Worm (Caenorhabditis elegans): Measurements from ENCODE around the gene Y7A5A.5.

- TF ChIP-seq cog-1 (tag; optimal IDR thresholded peaks at IDR 0.05), result no peak
- no peak for TF ChIP-seq ztf-23 (GFP tag; IDR thresholded peaks at IDR 0.05)
- TF ChIP-seq T22C8.4 (GFP tag; IDR thresholded peaks at IDR 0.05), result no peak
- no peak for TF ChIP-seq tab-1 (GFP tag; IDR thresholded peaks at IDR 0.05)
- TF ChIP-seq med-1 (GFP tag; optimal IDR thresholded peaks at IDR 0.05; ENCODE audit: insufficient read depth), result no peak
Measured at ce11 chrX:15811341-15811740, 24.7 kb upstream of the Y7A5A.5 start.

All from whole organism, midembryonic.